Comparison of ENCODE assay signal across 1 fruit fly cellular context in genomic region chr3R:21859509-21859908, dm6.
TF ChIP-seq lines count a peak whose summit lies in the region.

No protein-coding gene starts in this region.

TF ChIP-seq in whole organism, embryonic, 481 proteins besides CTCF, POLR2A, EP300 and RAD21 (continued from another document and continues in another):
- TF ChIP-seq Med (GFP tag; lab: Kevin White, UChicago): peak; percentile 44
- peak; percentile 47 for TF ChIP-seq NC2β (GFP tag; optimal IDR thresholded peaks at IDR 0.05; lab: Kevin White, UChicago)
- peak; percentile 38 for TF ChIP-seq CG18619 (GFP tag; optimal IDR thresholded peaks at IDR 0.05; lab: Kevin White, UChicago)
- TF ChIP-seq CG4404 (GFP tag; IDR thresholded peaks at IDR 0.05; lab: Robert Waterston, UW): peak; percentile 50
- no peak for TF ChIP-seq CG8765 (GFP tag; IDR thresholded peaks at IDR 0.05; lab: Robert Waterston, UW)
- peak; percentile 84 for TF ChIP-seq zf30C (GFP tag; optimal IDR thresholded peaks at IDR 0.05; lab: Kevin White, UChicago)
- peak; percentile 18 for TF ChIP-seq CG18476 (GFP tag; optimal IDR thresholded peaks at IDR 0.05; lab: Kevin White, UChicago)
- peak; percentile 63 for TF ChIP-seq phol (tag; optimal IDR thresholded peaks at IDR 0.05; lab: Kevin White, UChicago)
- peak; percentile 68 for TF ChIP-seq gcm (GFP tag; optimal IDR thresholded peaks at IDR 0.05; lab: Kevin White, UChicago)
- TF ChIP-seq CG10267 (tag; optimal IDR thresholded peaks at IDR 0.05; lab: Kevin White, UChicago): peak; percentile 47
- TF ChIP-seq Xrp1 (GFP tag; IDR thresholded peaks at IDR 0.05; lab: Robert Waterston, UW): peak; percentile 76
- TF ChIP-seq crol (GFP tag; IDR thresholded peaks at IDR 0.05; lab: Robert Waterston, UW): 0 out of 2 replicates have a peak, but pooled peaks have one; percentile 17
- TF ChIP-seq CG12659 (GFP tag; optimal IDR thresholded peaks at IDR 0.05; lab: Kevin White, UChicago): peak; percentile 13
- no peak for TF ChIP-seq hkb (optimal IDR thresholded peaks at IDR 0.05; lab: Kevin White, UChicago)
- peak; percentile 53; the same call in 1 of the 2 replicates for TF ChIP-seq hkb (GFP tag; IDR thresholded peaks at IDR 0.05; lab: Robert Waterston, UW)
- peak; percentile 6 for TF ChIP-seq wek (GFP tag; optimal IDR thresholded peaks at IDR 0.05; lab: Kevin White, UChicago)
- TF ChIP-seq crp (GFP tag; optimal IDR thresholded peaks at IDR 0.05; lab: Kevin White, UChicago): no peak
- TF ChIP-seq fd102C (GFP tag; optimal IDR thresholded peaks at IDR 0.05; lab: Kevin White, UChicago): peak; percentile 16
- no peak for TF ChIP-seq CG10147 (GFP tag; optimal IDR thresholded peaks at IDR 0.05; lab: Kevin White, UChicago)
- TF ChIP-seq fd96Cb (tag; optimal IDR thresholded peaks at IDR 0.05; lab: Kevin White, UChicago): peak; percentile 23
- TF ChIP-seq dmrt11E (tag; optimal IDR thresholded peaks at IDR 0.05; lab: Kevin White, UChicago): peak; percentile 85
- TF ChIP-seq bsh (GFP tag; optimal IDR thresholded peaks at IDR 0.05; lab: Kevin White, UChicago): peak; percentile 61 to 75
- TF ChIP-seq CG1529 (GFP tag; optimal IDR thresholded peaks at IDR 0.05; lab: Kevin White, UChicago): peak; percentile 40
- TF ChIP-seq CG8359 (GFP tag; optimal IDR thresholded peaks at IDR 0.05; lab: Kevin White, UChicago; ENCODE audit: borderline replicate concordance): peak; percentile 21
- peak; percentile 54 for TF ChIP-seq CG11504 (tag; optimal IDR thresholded peaks at IDR 0.05; lab: Kevin White, UChicago)
- no peak for TF ChIP-seq Trl (optimal IDR thresholded peaks at IDR 0.05; lab: Kevin White, UChicago)
- TF ChIP-seq Trl (GFP tag; optimal IDR thresholded peaks at IDR 0.05; lab: Kevin White, UChicago): no peak
- TF ChIP-seq dmrt99B (tag; optimal IDR thresholded peaks at IDR 0.05; lab: Kevin White, UChicago): peak; percentile 52
- peak; percentile 51 for TF ChIP-seq Camta (GFP tag; optimal IDR thresholded peaks at IDR 0.05; lab: Kevin White, UChicago)
- peak; percentile 63 for TF ChIP-seq CG31441 (GFP tag; IDR thresholded peaks at IDR 0.05; lab: Robert Waterston, UW)
- peak; percentile 62 for TF ChIP-seq CG15696 (tag; optimal IDR thresholded peaks at IDR 0.05; lab: Kevin White, UChicago)
- TF ChIP-seq CG14710 (tag; optimal IDR thresholded peaks at IDR 0.05; lab: Kevin White, UChicago): peak; percentile 53
- peak; percentile 49 for TF ChIP-seq Blimp-1 (GFP tag; optimal IDR thresholded peaks at IDR 0.05; lab: Kevin White, UChicago)
- peak; percentile 43 for TF ChIP-seq CG13424 (tag; optimal IDR thresholded peaks at IDR 0.05; lab: Kevin White, UChicago)
- TF ChIP-seq Hr51 (GFP tag; optimal IDR thresholded peaks at IDR 0.05; lab: Kevin White, UChicago): peak; percentile 9 to 35
- peak; percentile 47 for TF ChIP-seq bab2 (GFP tag; optimal IDR thresholded peaks at IDR 0.05; lab: Kevin White, UChicago)
- 0 out of 3 replicates have a peak, but pooled peaks have one; percentile 37 for TF ChIP-seq gce (GFP tag; IDR thresholded peaks at IDR 0.05; lab: Robert Waterston, UW)
- no peak for TF ChIP-seq Hmr (GFP tag; optimal IDR thresholded peaks at IDR 0.05; lab: Kevin White, UChicago)
- peak; percentile 9 for TF ChIP-seq CG11723 (GFP tag; optimal IDR thresholded peaks at IDR 0.05; lab: Kevin White, UChicago)
- peak; percentile 57; the same call in 2 of the 3 replicates for TF ChIP-seq ci (GFP tag; IDR thresholded peaks at IDR 0.05; lab: Robert Waterston, UW)
- TF ChIP-seq Antp (GFP tag; optimal IDR thresholded peaks at IDR 0.05; lab: Kevin White, UChicago): peak; percentile 18
- TF ChIP-seq CG10959 (GFP tag; IDR thresholded peaks at IDR 0.05; lab: Robert Waterston, UW): peak; percentile 36
- TF ChIP-seq CG30431 (GFP tag; optimal IDR thresholded peaks at IDR 0.05; lab: Kevin White, UChicago): peak; percentile 50
- TF ChIP-seq tll (GFP tag; optimal IDR thresholded peaks at IDR 0.05; lab: Kevin White, UChicago): no peak
- peak; percentile 4 for TF ChIP-seq pnt (GFP tag; optimal IDR thresholded peaks at IDR 0.05; lab: Kevin White, UChicago)
- TF ChIP-seq Chrac-16 (GFP tag; optimal IDR thresholded peaks at IDR 0.05; lab: Kevin White, UChicago): peak; percentile 51
- peak; percentile 53; the same call in 1 of the 2 replicates for TF ChIP-seq CG17328 (GFP tag; IDR thresholded peaks at IDR 0.05; lab: Robert Waterston, UW)
- TF ChIP-seq CG12236 (GFP tag; optimal IDR thresholded peaks at IDR 0.05; lab: Kevin White, UChicago): peak; percentile 47
- no peak for TF ChIP-seq ttk (GFP tag; IDR thresholded peaks at IDR 0.05; lab: Robert Waterston, UW)
- peak; percentile 48 for TF ChIP-seq CG6689 (GFP tag; IDR thresholded peaks at IDR 0.05; lab: Robert Waterston, UW)
- no peak for TF ChIP-seq kah (GFP tag; optimal IDR thresholded peaks at IDR 0.05; lab: Kevin White, UChicago)
- TF ChIP-seq CG17359 (tag; optimal IDR thresholded peaks at IDR 0.05; lab: Kevin White, UChicago): peak; percentile 44
- peak; percentile 72 for TF ChIP-seq CG10979 (tag; optimal IDR thresholded peaks at IDR 0.05; lab: Kevin White, UChicago)
- peak; percentile 54 for TF ChIP-seq tio (GFP tag; optimal IDR thresholded peaks at IDR 0.05; lab: Kevin White, UChicago)
- TF ChIP-seq CG16815 (GFP tag; optimal IDR thresholded peaks at IDR 0.05; lab: Kevin White, UChicago): peak; percentile 55
- TF ChIP-seq CG17385 (GFP tag; optimal IDR thresholded peaks at IDR 0.05; lab: Kevin White, UChicago): peak; percentile 41
- no peak for TF ChIP-seq CG16779 (GFP tag; IDR thresholded peaks at IDR 0.05; lab: Robert Waterston, UW)
- no peak for TF ChIP-seq sc (optimal IDR thresholded peaks at IDR 0.05; lab: Kevin White, UChicago)
- TF ChIP-seq sc (GFP tag; optimal IDR thresholded peaks at IDR 0.05; lab: Kevin White, UChicago): peak; percentile 37
- peak; percentile 43 for TF ChIP-seq CG8924 (tag; optimal IDR thresholded peaks at IDR 0.05; lab: Kevin White, UChicago)
- TF ChIP-seq Tbp (GFP tag; optimal IDR thresholded peaks at IDR 0.05; lab: Kevin White, UChicago): no peak
- peak; percentile 32 for TF ChIP-seq wor (GFP tag; IDR thresholded peaks at IDR 0.05; lab: Robert Waterston, UW)
- peak; percentile 31 for TF ChIP-seq chn (GFP tag; optimal IDR thresholded peaks at IDR 0.05; lab: Kevin White, UChicago)
- peak; percentile 12 for TF ChIP-seq Nf-YB (GFP tag; optimal IDR thresholded peaks at IDR 0.05; lab: Kevin White, UChicago)
- peak; percentile 40 for TF ChIP-seq CG9437 (GFP tag; optimal IDR thresholded peaks at IDR 0.05; lab: Kevin White, UChicago)
- peak; percentile 54; the same call in 1 of the 2 replicates for TF ChIP-seq ara (GFP tag; IDR thresholded peaks at IDR 0.05; lab: Robert Waterston, UW)
- no peak; the same call in 1 of the 2 replicates for TF ChIP-seq stc (GFP tag; IDR thresholded peaks at IDR 0.05; lab: Robert Waterston, UW)
- TF ChIP-seq cad (GFP tag; optimal IDR thresholded peaks at IDR 0.05; lab: Kevin White, UChicago): no peak
- TF ChIP-seq chif (GFP tag; optimal IDR thresholded peaks at IDR 0.05; lab: Kevin White, UChicago): peak; percentile 22 to 66
- peak; percentile 52 for TF ChIP-seq CoRest (tag; optimal IDR thresholded peaks at IDR 0.05; lab: Kevin White, UChicago)
- TF ChIP-seq so (GFP tag; IDR thresholded peaks at IDR 0.05; lab: Robert Waterston, UW): peak; percentile 35; the same call in 1 of the 3 replicates
- peak; percentile 51 for TF ChIP-seq CG12219 (GFP tag; optimal IDR thresholded peaks at IDR 0.05; lab: Kevin White, UChicago)
- TF ChIP-seq CG30403 (GFP tag; optimal IDR thresholded peaks at IDR 0.05; lab: Kevin White, UChicago): peak; percentile 55
- no peak for TF ChIP-seq CG11085 (GFP tag; IDR thresholded peaks at IDR 0.05; lab: Robert Waterston, UW)
- TF ChIP-seq CG13775 (GFP tag; optimal IDR thresholded peaks at IDR 0.05; lab: Kevin White, UChicago): peak; percentile 36
- no peak for TF ChIP-seq B-H2 (GFP tag; optimal IDR thresholded peaks at IDR 0.05; lab: Kevin White, UChicago)
- peak; percentile 20; the same call in 1 of the 2 replicates for TF ChIP-seq sisA (GFP tag; IDR thresholded peaks at IDR 0.05; lab: Robert Waterston, UW)
- TF ChIP-seq CG32767 (GFP tag; IDR thresholded peaks at IDR 0.05; lab: Robert Waterston, UW): 0 out of 2 replicates have a peak, but pooled peaks have one; percentile 27
- TF ChIP-seq gsb-n (tag; optimal IDR thresholded peaks at IDR 0.05; lab: Kevin White, UChicago): peak; percentile 72
- TF ChIP-seq E2f1 (GFP tag; IDR thresholded peaks at IDR 0.05; lab: Robert Waterston, UW): peak; percentile 39; the same call in 1 of the 2 replicates
- peak in 1 of 2 experiments; percentile 37 for TF ChIP-seq Eip74EF (GFP tag; optimal IDR thresholded peaks at IDR 0.05; lab: Kevin White, UChicago)
- peak; percentile 59 for TF ChIP-seq Oli (tag; optimal IDR thresholded peaks at IDR 0.05; lab: Kevin White, UChicago)
- TF ChIP-seq nerfin-1 (tag; optimal IDR thresholded peaks at IDR 0.05; lab: Kevin White, UChicago): peak; percentile 46
- TF ChIP-seq vvl (GFP tag; IDR thresholded peaks at IDR 0.05; lab: Robert Waterston, UW): peak; percentile 44; the same call in 1 of the 2 replicates
- peak; percentile 30 for TF ChIP-seq ewg (GFP tag; optimal IDR thresholded peaks at IDR 0.05; lab: Kevin White, UChicago)
- peak; percentile 54 for TF ChIP-seq Xbp1 (GFP tag; optimal IDR thresholded peaks at IDR 0.05; lab: Kevin White, UChicago)
- peak; percentile 8 for TF ChIP-seq CG17802 (tag; optimal IDR thresholded peaks at IDR 0.05; lab: Kevin White, UChicago)
- peak; percentile 64 for TF ChIP-seq ATbp (GFP tag; optimal IDR thresholded peaks at IDR 0.05; lab: Kevin White, UChicago)
- peak; percentile 39 for TF ChIP-seq Atf-2 (GFP tag; optimal IDR thresholded peaks at IDR 0.05; lab: Kevin White, UChicago)
- peak; percentile 80 for TF ChIP-seq CG2712 (tag; optimal IDR thresholded peaks at IDR 0.05; lab: Kevin White, UChicago)
- TF ChIP-seq CG10654 (GFP tag; optimal IDR thresholded peaks at IDR 0.05; lab: Kevin White, UChicago): peak; percentile 20
- TF ChIP-seq CG4820 (GFP tag; optimal IDR thresholded peaks at IDR 0.05; lab: Kevin White, UChicago): peak; percentile 2
- peak; percentile 62 for TF ChIP-seq CG7839 (tag; optimal IDR thresholded peaks at IDR 0.05; lab: Kevin White, UChicago)
- TF ChIP-seq CG34376 (GFP tag; optimal IDR thresholded peaks at IDR 0.05; lab: Kevin White, UChicago): no peak
- TF ChIP-seq sens-2 (GFP tag; IDR thresholded peaks at IDR 0.05; lab: Robert Waterston, UW): peak; percentile 71
- peak; percentile 46 for TF ChIP-seq trem (tag; optimal IDR thresholded peaks at IDR 0.05; lab: Kevin White, UChicago)
- TF ChIP-seq HHEX (GFP tag; optimal IDR thresholded peaks at IDR 0.05; lab: Kevin White, UChicago): peak; percentile 8
- 0 out of 2 replicates have a peak, but pooled peaks have one; percentile 32 for TF ChIP-seq CG11696 (GFP tag; IDR thresholded peaks at IDR 0.05; lab: Robert Waterston, UW)
- no peak for TF ChIP-seq CG12299 (tag; optimal IDR thresholded peaks at IDR 0.05; lab: Kevin White, UChicago)
- no peak for TF ChIP-seq Dll (GFP tag; IDR thresholded peaks at IDR 0.05; lab: Robert Waterston, UW; ENCODE audit: partially characterized antibody)
- TF ChIP-seq CG3163 (GFP tag; optimal IDR thresholded peaks at IDR 0.05; lab: Kevin White, UChicago): no peak
- TF ChIP-seq CG34422 (GFP tag; IDR thresholded peaks at IDR 0.05; lab: Robert Waterston, UW): 0 out of 3 replicates have a peak, but pooled peaks have one; percentile 37
- TF ChIP-seq Opbp (GFP tag; IDR thresholded peaks at IDR 0.05; lab: Robert Waterston, UW; ENCODE audit: partially characterized antibody): no peak
- TF ChIP-seq row (GFP tag; IDR thresholded peaks at IDR 0.05; lab: Robert Waterston, UW): peak; percentile 64
- TF ChIP-seq Gsc (GFP tag; IDR thresholded peaks at IDR 0.05; lab: Robert Waterston, UW): no peak
- TF ChIP-seq croc (GFP tag; conservative IDR thresholded peaks at IDR 0.05; lab: Robert Waterston, UW): peak; percentile 45; the same call in 2 of the 3 replicates
- peak; percentile 22 for TF ChIP-seq sqz (GFP tag; optimal IDR thresholded peaks at IDR 0.05; lab: Kevin White, UChicago)
- peak; percentile 51 for TF ChIP-seq lilli (GFP tag; optimal IDR thresholded peaks at IDR 0.05; lab: Kevin White, UChicago)
- peak; percentile 77 for TF ChIP-seq gem (tag; optimal IDR thresholded peaks at IDR 0.05; lab: Kevin White, UChicago)
- peak; percentile 62 for TF ChIP-seq PHDP (tag; optimal IDR thresholded peaks at IDR 0.05; lab: Kevin White, UChicago)
- TF ChIP-seq Ets65A (GFP tag; lab: Kevin White, UChicago): peak; percentile 56
- TF ChIP-seq CG2875 (GFP tag; optimal IDR thresholded peaks at IDR 0.05; lab: Kevin White, UChicago): peak; percentile 16
- TF ChIP-seq CG10209 (GFP tag; optimal IDR thresholded peaks at IDR 0.05; lab: Kevin White, UChicago): peak; percentile 41
- TF ChIP-seq mld (GFP tag; IDR thresholded peaks at IDR 0.05; lab: Robert Waterston, UW; ENCODE audit: partially characterized antibody): no peak
- TF ChIP-seq Ssrp (tag; optimal IDR thresholded peaks at IDR 0.05; lab: Kevin White, UChicago): peak; percentile 63
- no peak for TF ChIP-seq bbx (GFP tag; IDR thresholded peaks at IDR 0.05; lab: Robert Waterston, UW; ENCODE audit: partially characterized antibody)
- TF ChIP-seq zen (tag; optimal IDR thresholded peaks at IDR 0.05; lab: Kevin White, UChicago): peak; percentile 47
- no peak for TF ChIP-seq CG3995 (GFP tag; optimal IDR thresholded peaks at IDR 0.05; lab: Kevin White, UChicago)
- peak; percentile 49 for TF ChIP-seq CG2678 (tag; optimal IDR thresholded peaks at IDR 0.05; lab: Kevin White, UChicago)
- peak in 1 of 3 experiments; percentile 75 for TF ChIP-seq lola (GFP tag; optimal IDR thresholded peaks at IDR 0.05; lab: Kevin White, UChicago)
- TF ChIP-seq CG2202 (tag; optimal IDR thresholded peaks at IDR 0.05; lab: Kevin White, UChicago): peak; percentile 42
- TF ChIP-seq CG1832 (GFP tag; optimal IDR thresholded peaks at IDR 0.05; lab: Kevin White, UChicago): no peak
- TF ChIP-seq Max (GFP tag; optimal IDR thresholded peaks at IDR 0.05; lab: Kevin White, UChicago): peak; percentile 19
- TF ChIP-seq corto (GFP tag; optimal IDR thresholded peaks at IDR 0.05; lab: Kevin White, UChicago): peak; percentile 93
- TF ChIP-seq CG7556 (GFP tag; optimal IDR thresholded peaks at IDR 0.05; lab: Kevin White, UChicago): peak; percentile 30
- TF ChIP-seq Hmx (GFP tag; optimal IDR thresholded peaks at IDR 0.05; lab: Kevin White, UChicago): no peak
- 0 out of 3 replicates have a peak, but pooled peaks have one; percentile 35 for TF ChIP-seq otp (GFP tag; IDR thresholded peaks at IDR 0.05; lab: Robert Waterston, UW)
- peak; percentile 57 for TF ChIP-seq Sox102F (GFP tag; optimal IDR thresholded peaks at IDR 0.05; lab: Kevin White, UChicago)
- peak; percentile 40 for TF ChIP-seq CG6254 (GFP tag; optimal IDR thresholded peaks at IDR 0.05; lab: Kevin White, UChicago)
